Worm (Caenorhabditis elegans) whole organism, young adult: ENCODE measurements around the gene ceh-83.

Source experiments
- B0035.1 ChIP-seq: sonication (generic microtip); optimal IDR thresholded peaks from 2 replicates; lab custom pipeline; 2016; ENCODE audit warnings: missing genetic modification characterization, mild to moderate bottlenecking, missing compliant biosample characterization, missing genotype, missing genetic modification reagents
- B0261.1 ChIP-seq: sonication (generic microtip); optimal IDR thresholded peaks from 2 replicates; lab custom pipeline; 2016; ENCODE audit warnings: mild to moderate bottlenecking, missing genetic modification characterization, moderate library complexity, missing compliant biosample characterization
- C06A6.2 ChIP-seq: fragments of 200-800 bp; sonication (Bioruptor generic); conservative IDR thresholded peaks from 2 replicates; pipeline ENCODE4 v1.3.6; 2022; ENCODE audit warnings: missing genetic modification characterization, missing compliant biosample characterization
- F23B12.7 ChIP-seq: sonication (generic microtip); optimal IDR thresholded peaks from 2 replicates; lab custom pipeline; 2017; ENCODE audit warnings: missing genetic modification characterization, mild to moderate bottlenecking, missing compliant biosample characterization, antibody characterized with exemption, moderate library complexity; ENCODE audit not compliant: insufficient read depth
- F39B2.1 ChIP-seq: fragments of 200-800 bp; sonication (Bioruptor generic); IDR thresholded peaks from 2 replicates; pipeline ENCODE4 v1.3.6; 2022; ENCODE audit warnings: missing genetic modification reagents, missing genetic modification characterization, missing compliant biosample characterization
- F57C9.4 ChIP-seq: sonication (generic microtip); optimal IDR thresholded peaks from 2 replicates; lab custom pipeline; 2017; ENCODE audit warnings: mild to moderate bottlenecking, missing genetic modification characterization, missing compliant biosample characterization
- Y67H2A.10 ChIP-seq: fragments of 200-800 bp; sonication (Bioruptor generic); conservative IDR thresholded peaks from 2 replicates; pipeline ENCODE4 v1.3.6; 2022; ENCODE audit warnings: missing genetic modification reagents, missing genetic modification characterization, missing compliant biosample characterization
- Y79H2A.3 ChIP-seq: fragments of 200-800 bp; sonication (Bioruptor generic); conservative IDR thresholded peaks from 2 replicates; pipeline ENCODE4 v1.3.6; 2022; ENCODE audit warnings: missing genetic modification reagents, missing genetic modification characterization, missing compliant biosample characterization
- aptf-2 ChIP-seq: fragments of 200-800 bp; sonication (Bioruptor generic); conservative IDR thresholded peaks from 2 replicates; pipeline ENCODE4 v1.3.6; 2022; ENCODE audit warnings: missing genetic modification reagents, missing genetic modification characterization, missing compliant biosample characterization
- athp-1 ChIP-seq: sonication (generic microtip); optimal IDR thresholded peaks from 2 replicates; lab custom pipeline; 2017; ENCODE audit warnings: mild to moderate bottlenecking, missing genetic modification characterization, missing compliant biosample characterization
- ceh-100 ChIP-seq: fragments of 200-800 bp; sonication (Bioruptor generic); IDR thresholded peaks from 2 replicates; pipeline ENCODE4 v1.3.6; 2022; ENCODE audit warnings: missing genetic modification reagents, missing genetic modification characterization, missing compliant biosample characterization
- ceh-58 ChIP-seq: fragments of 200-800 bp; sonication (Bioruptor generic); IDR thresholded peaks from 2 replicates; pipeline ENCODE4 v1.3.6; 2022; ENCODE audit warnings: missing genetic modification characterization, missing compliant biosample characterization
- ceh-79 ChIP-seq: sonication (generic microtip); optimal IDR thresholded peaks from 2 replicates; lab custom pipeline; 2017; ENCODE audit warnings: mild to moderate bottlenecking, missing genetic modification characterization, missing compliant biosample characterization
- chd-7 ChIP-seq: sonication (generic microtip); optimal IDR thresholded peaks from 2 replicates; lab custom pipeline; 2016; ENCODE audit warnings: mild to moderate bottlenecking, missing genetic modification characterization, moderate library complexity, missing compliant biosample characterization
- die-1 ChIP-seq: sonication (generic microtip); optimal IDR thresholded peaks from 2 replicates; lab custom pipeline; 2016; ENCODE audit warnings: missing genotype, mild to moderate bottlenecking, missing genetic modification characterization, missing compliant biosample characterization
- egl-18 ChIP-seq: fragments of 200-800 bp; sonication (Bioruptor generic); IDR thresholded peaks from 2 replicates; pipeline ENCODE4 v1.3.6; 2022; ENCODE audit warnings: missing genetic modification reagents, missing genetic modification characterization, missing compliant biosample characterization
- egl-44 ChIP-seq: fragments of 200-800 bp; sonication (Bioruptor generic); IDR thresholded peaks from 2 replicates; pipeline ENCODE4 v1.3.6; 2022; ENCODE audit warnings: missing genetic modification reagents, missing genetic modification characterization, missing compliant biosample characterization
- ekl-4 ChIP-seq: fragments of 200-800 bp; sonication (Bioruptor generic); IDR thresholded peaks from 2 replicates; pipeline ENCODE4 v1.3.6; 2022; ENCODE audit warnings: missing genetic modification reagents, missing genetic modification characterization, missing compliant biosample characterization
- hmg-1.2 ChIP-seq: fragments of 200-800 bp; sonication (Bioruptor generic); IDR thresholded peaks from 2 replicates; pipeline ENCODE4 v1.3.6; 2022; ENCODE audit warnings: missing genetic modification reagents, missing genetic modification characterization, missing compliant biosample characterization
- hrde-1 ChIP-seq: sonication (generic microtip); optimal IDR thresholded peaks from 2 replicates; lab custom pipeline; 2016; ENCODE audit warnings: missing genetic modification characterization, mild to moderate bottlenecking, missing compliant biosample characterization, moderate library complexity, missing genotype, missing genetic modification reagents, borderline replicate concordance
- hsf-1 ChIP-seq: fragments of 200-800 bp; sonication (Bioruptor generic); IDR thresholded peaks from 2 replicates; pipeline ENCODE4 v1.3.6; 2022; ENCODE audit warnings: missing genetic modification reagents, missing genetic modification characterization, missing compliant biosample characterization
- lin-40 ChIP-seq: sonication (generic microtip); optimal IDR thresholded peaks from 2 replicates; lab custom pipeline; 2016; ENCODE audit warnings: missing genetic modification characterization, mild to moderate bottlenecking, missing compliant biosample characterization, missing genotype, missing genetic modification reagents
- lsl-1 ChIP-seq: fragments of 200-800 bp; sonication (Bioruptor generic); optimal IDR thresholded peaks from 2 replicates; lab custom pipeline; 2018; ENCODE audit warnings: mild to moderate bottlenecking, missing genetic modification characterization, moderate library complexity, missing compliant biosample characterization
- madf-6 ChIP-seq: fragments of 200-800 bp; sonication (Bioruptor generic); IDR thresholded peaks from 2 replicates; pipeline ENCODE4 v1.3.6; 2022; ENCODE audit warnings: missing genetic modification reagents, missing genetic modification characterization, missing compliant biosample characterization
- nfya-1 ChIP-seq: sonication (generic microtip); optimal IDR thresholded peaks from 2 replicates; lab custom pipeline; 2017; ENCODE audit warnings: antibody characterized with exemption, missing compliant biosample characterization, missing genetic modification characterization, borderline replicate concordance; ENCODE audit not compliant: insufficient read depth
- nfya-2 ChIP-seq: fragments of 200-800 bp; sonication (Bioruptor generic); IDR thresholded peaks from 2 replicates; pipeline ENCODE4 v1.3.6; 2022; ENCODE audit warnings: missing genetic modification reagents, missing genetic modification characterization, missing compliant biosample characterization
- nhr-120 ChIP-seq: fragments of 200-800 bp; sonication (Bioruptor generic); IDR thresholded peaks from 2 replicates; pipeline ENCODE4 v1.3.6; 2022; ENCODE audit warnings: missing genetic modification characterization, missing compliant biosample characterization
- nhr-179 ChIP-seq: sonication (generic microtip); optimal IDR thresholded peaks from 2 replicates; lab custom pipeline; 2016; ENCODE audit warnings: mild to moderate bottlenecking, missing genetic modification characterization, missing compliant biosample characterization
- nhr-80 ChIP-seq: sonication (generic microtip); optimal IDR thresholded peaks from 2 replicates; lab custom pipeline; 2016; ENCODE audit warnings: missing genetic modification characterization, missing compliant biosample characterization
- nhr-90 ChIP-seq: sonication (generic microtip); optimal IDR thresholded peaks from 2 replicates; lab custom pipeline; 2016; ENCODE audit warnings: missing genotype, mild to moderate bottlenecking, missing genetic modification characterization, missing compliant biosample characterization
- pha-4 ChIP-seq: fragments of 150-350 bp; sonication (generic microtip); optimal IDR thresholded peaks from 2 replicates; lab custom pipeline; 2014; ENCODE audit warnings: missing biosample characterization, missing genetic modification reagents, missing genetic modification characterization
- sptf-2 ChIP-seq: fragments of 200-800 bp; sonication (Bioruptor generic); optimal IDR thresholded peaks from 2 replicates; lab custom pipeline; 2018; ENCODE audit warnings: mild to moderate bottlenecking, missing genetic modification characterization, missing compliant biosample characterization
- tlf-1 ChIP-seq: fragments of 200-800 bp; sonication (Bioruptor generic); optimal IDR thresholded peaks from 2 replicates; lab custom pipeline; 2018; ENCODE audit warnings: mild to moderate bottlenecking, missing genetic modification characterization, missing compliant biosample characterization
- ztf-22 ChIP-seq: fragments of 200-800 bp; sonication (Bioruptor generic); optimal IDR thresholded peaks from 2 replicates; lab custom pipeline; 2018; ENCODE audit warnings: mild to moderate bottlenecking, missing genetic modification characterization, moderate library complexity, missing compliant biosample characterization
- ztf-26 ChIP-seq: sonication (generic microtip); optimal IDR thresholded peaks from 2 replicates; lab custom pipeline; 2017; ENCODE audit warnings: missing genetic modification characterization, missing compliant biosample characterization

Gene ceh-83

ce11 chrII:1761564-1761963, 25.2 kb upstream of the ceh-83 start, which contains the start of gene F36H5.4:
F36H5.4 (plus strand) TSS chrII:1761864.
- TF ChIP-seq hsf-1 (GFP tag; lab: Robert Waterston, UW), result no peak
- TF ChIP-seq, all 124 proteins: peak for 0

- no peak for TF ChIP-seq F39B2.1 (GFP tag; lab: Robert Waterston, UW)
- no peak for TF ChIP-seq tlf-1 (GFP tag; lab: Kevin White, UChicago)
- no peak for TF ChIP-seq nhr-179
- TF ChIP-seq B0261.1 (tag; lab: Kevin White, UChicago), result no peak
- no peak for TF ChIP-seq ceh-58 (GFP tag; lab: Robert Waterston, UW)
- TF ChIP-seq nhr-120, result no peak
Measured at ce11 chrII:1759602-1760001, 23.3 kb upstream of the ceh-83 start, which contains the start of gene F36H5.18. F36H5.18 (plus strand) TSS chrII:1759902.

- no peak for TF ChIP-seq B0261.1 (tag; lab: Kevin White, UChicago)
- no peak for TF ChIP-seq F23B12.7 (tag; lab: Kevin White, UChicago)
- TF ChIP-seq hmg-1.2, result no peak
- TF ChIP-seq madf-6 (GFP tag; lab: Robert Waterston, UW), result no peak
- no peak for TF ChIP-seq B0035.1 (tag; lab: Kevin White, UChicago)
- TF ChIP-seq egl-18 (GFP tag; lab: Robert Waterston, UW), result no peak
- TF ChIP-seq aptf-2 (GFP tag; lab: Robert Waterston, UW), result no peak
- no peak for TF ChIP-seq ztf-26 (tag; lab: Kevin White, UChicago)
- no peak for TF ChIP-seq lin-40 (tag; lab: Kevin White, UChicago)
- TF ChIP-seq Y67H2A.10 (GFP tag; lab: Robert Waterston, UW), result no peak
- TF ChIP-seq egl-44, result no peak
- no peak for TF ChIP-seq F57C9.4 (tag; lab: Kevin White, UChicago)
- no peak for TF ChIP-seq nhr-90
- no peak for TF ChIP-seq die-1 (tag; lab: Kevin White, UChicago)
- TF ChIP-seq chd-7 (tag; lab: Kevin White, UChicago), result no peak
- TF ChIP-seq ekl-4, result no peak
Measured at ce11 chrII:1757033-1757432, 20.7 kb upstream of the ceh-83 start, which contains the start of gene F36H5.10. F36H5.10 (plus strand) TSS chrII:1757333.

ce11 chrII:1756582-1756981, 20.2 kb upstream of the ceh-83 start, which contains the start of gene fbxb-53:
fbxb-53 (plus strand) TSS chrII:1756882.
- no peak for TF ChIP-seq hrde-1 (tag; lab: Kevin White, UChicago)
- no peak for TF ChIP-seq egl-44
- no peak for TF ChIP-seq sptf-2
- TF ChIP-seq ztf-22 (GFP tag; lab: Kevin White, UChicago), result no peak
- TF ChIP-seq Y79H2A.3 (GFP tag; lab: Robert Waterston, UW), result no peak
- no peak for TF ChIP-seq C06A6.2 (GFP tag; lab: Robert Waterston, UW)
- no peak for TF ChIP-seq ceh-100 (GFP tag; lab: Robert Waterston, UW)
- no peak for TF ChIP-seq die-1 (tag; lab: Kevin White, UChicago)
- no peak for TF ChIP-seq lsl-1 (GFP tag; lab: Kevin White, UChicago)
- no peak for TF ChIP-seq nhr-80 (tag; lab: Kevin White, UChicago)
- no peak for TF ChIP-seq athp-1 (tag; lab: Kevin White, UChicago)
- TF ChIP-seq nfya-2 (GFP tag; lab: Robert Waterston, UW), result no peak
- TF ChIP-seq ceh-79, result no peak
- no peak for TF ChIP-seq nfya-1 (tag; lab: Kevin White, UChicago)
- no peak for TF ChIP-seq pha-4 (tag; lab: Kevin White, UChicago)
- TF ChIP-seq F23B12.7 (tag; lab: Kevin White, UChicago), result no peak
